Worm (Caenorhabditis elegans) whole organism, L1 larva: Measurements from ENCODE around the gene R09D1.14.
A peak's percentile ranks its signal among the peaks of the same experiment; 100 is the strongest.
"Not testable (repeated sequence)": the region's sequence is repeated elsewhere in the genome, so short reads cannot be mapped to it uniquely, and the experiment has no call there.

Experiments used
- C34B4.2 ChIP-seq: sonication (generic microtip); optimal IDR thresholded peaks from 2 replicates; lab custom pipeline; 2017; ENCODE audit warnings: mild to moderate bottlenecking, missing genetic modification characterization, missing compliant biosample characterization
- aha-1 ChIP-seq: fragments of 150-350 bp; optimal IDR thresholded peaks from 2 replicates; lab custom pipeline; 2014; ENCODE audit warnings: missing biosample characterization, missing genetic modification characterization
- alr-1 ChIP-seq: fragments of 200-800 bp; sonication (Bioruptor generic); optimal IDR thresholded peaks from 2 replicates; lab custom pipeline; 2018; ENCODE audit warnings: borderline replicate concordance, mild to moderate bottlenecking, missing genetic modification characterization, missing compliant biosample characterization
- aly-2 ChIP-seq: fragments of 150-350 bp; optimal IDR thresholded peaks from 2 replicates; lab custom pipeline; 2014; ENCODE audit warnings: missing biosample characterization, missing genetic modification characterization
- blmp-1 ChIP-seq: fragments of 150-350 bp; optimal IDR thresholded peaks from 2 replicates; lab custom pipeline; 2014; ENCODE audit warnings: missing biosample characterization, missing genetic modification characterization
- ceh-63 ChIP-seq: fragments of 200-800 bp; sonication (Bioruptor generic); optimal IDR thresholded peaks from 2 replicates; lab custom pipeline; 2018; ENCODE audit warnings: mild to moderate bottlenecking, missing genetic modification characterization, missing compliant biosample characterization
- ceh-8 ChIP-seq: fragments of 200-800 bp; sonication (Bioruptor generic); optimal IDR thresholded peaks from 2 replicates; lab custom pipeline; 2018; ENCODE audit warnings: mild to moderate bottlenecking, missing genetic modification characterization, moderate library complexity, missing compliant biosample characterization
- dpl-1 ChIP-seq, 3 experiments: fragments of 150-350 bp in 2 of 3; sonication (generic microtip) in 1 of 3; optimal IDR thresholded peaks; 2 replicates each; lab custom pipeline; 2014 to 2017; ENCODE audit warnings: missing biosample characterization in 3 of 3, missing genetic modification characterization in 3 of 3, missing genetic modification reagents in 3 of 3
- efl-1 ChIP-seq, 4 experiments: fragments of 150-350 bp; optimal IDR thresholded peaks in 3 of 4; peaks in 1 of 4; 1 replicate in 1 of 4; 2 replicates in 3 of 4; lab custom pipeline; 2014; ENCODE audit warnings: missing biosample characterization in 2 of 4, missing genetic modification characterization in 2 of 4, missing genetic modification reagents in 2 of 4
- efl-3 ChIP-seq: fragments of 200-800 bp; sonication (Bioruptor generic); optimal IDR thresholded peaks from 2 replicates; lab custom pipeline; 2018; ENCODE audit warnings: mild to moderate bottlenecking, missing genetic modification characterization, missing compliant biosample characterization
- egl-27 ChIP-seq, 2 experiments: fragments of 150-350 bp in 1 of 2; sonication (generic microtip); optimal IDR thresholded peaks; 3 replicates each; lab custom pipeline; 2017 to 2018; ENCODE audit warnings: missing biosample characterization in 2 of 2, missing genetic modification characterization in 2 of 2, missing genetic modification reagents in 2 of 2
- elt-2 ChIP-seq: sonication (generic microtip); optimal IDR thresholded peaks from 2 replicates; lab custom pipeline; 2016; ENCODE audit warnings: missing genetic modification characterization, mild to moderate bottlenecking, inconsistent platforms, missing compliant biosample characterization, missing genetic modification reagents
- elt-3 ChIP-seq, 6 experiments: fragments of 150-350 bp in 1 of 6; sonication (generic microtip); optimal IDR thresholded peaks; 2 replicates each; lab custom pipeline; 2017 to 2018; ENCODE audit warnings: missing biosample characterization in 6 of 6, missing genetic modification characterization in 6 of 6, inconsistent platforms in 1 of 6
- ets-5 ChIP-seq: fragments of 200-800 bp; sonication (Bioruptor generic); IDR thresholded peaks from 2 replicates; pipeline ENCODE4 v1.3.6; 2022; ENCODE audit warnings: missing genetic modification characterization, missing compliant biosample characterization
- fkh-8 ChIP-seq: sonication (generic microtip); optimal IDR thresholded peaks from 2 replicates; lab custom pipeline; 2016; ENCODE audit warnings: mild to moderate bottlenecking, missing genetic modification characterization, missing compliant biosample characterization
- grh-1 ChIP-seq: fragments of 200-800 bp; sonication (Bioruptor generic); IDR thresholded peaks from 2 replicates; pipeline ENCODE4 v1.3.6; 2022; ENCODE audit warnings: missing genetic modification reagents, missing genetic modification characterization, missing compliant biosample characterization
- hlh-17 ChIP-seq: fragments of 200-800 bp; sonication (Bioruptor generic); optimal IDR thresholded peaks from 2 replicates; lab custom pipeline; 2018; ENCODE audit warnings: missing genetic modification characterization, mild to moderate bottlenecking, missing compliant biosample characterization, moderate library complexity, borderline replicate concordance
- irx-1 ChIP-seq: sonication (generic microtip); optimal IDR thresholded peaks from 2 replicates; lab custom pipeline; 2016; ENCODE audit warnings: missing genetic modification characterization, missing compliant biosample characterization
- isw-1 ChIP-seq: fragments of 200-800 bp; sonication (Bioruptor generic); IDR thresholded peaks from 2 replicates; pipeline ENCODE4 v1.3.6; 2022; ENCODE audit warnings: missing genetic modification characterization, missing compliant biosample characterization
- lin-15B ChIP-seq: fragments of 150-350 bp; sonication (generic microtip); optimal IDR thresholded peaks from 3 replicates; lab custom pipeline; 2014; ENCODE audit warnings: missing biosample characterization, missing genetic modification characterization
- lin-39 ChIP-seq: fragments of 150-350 bp; optimal IDR thresholded peaks from 2 replicates; lab custom pipeline; 2014; ENCODE audit warnings: missing biosample characterization, missing genetic modification reagents, missing genetic modification characterization
- lir-3 ChIP-seq: sonication (generic microtip); optimal IDR thresholded peaks from 2 replicates; lab custom pipeline; 2016; ENCODE audit warnings: mild to moderate bottlenecking, missing genetic modification characterization, moderate library complexity, missing compliant biosample characterization; ENCODE audit not compliant: poor library complexity
- nhr-20 ChIP-seq: sonication (generic microtip); optimal IDR thresholded peaks from 2 replicates; lab custom pipeline; 2016; ENCODE audit warnings: mild to moderate bottlenecking, missing genetic modification characterization, missing compliant biosample characterization
- nhr-47 ChIP-seq: sonication (generic microtip); optimal IDR thresholded peaks from 2 replicates; lab custom pipeline; 2016; ENCODE audit warnings: mild to moderate bottlenecking, missing genetic modification characterization, moderate library complexity, missing compliant biosample characterization
- nhr-77 ChIP-seq: fragments of 150-350 bp; optimal IDR thresholded peaks from 2 replicates; lab custom pipeline; 2014; ENCODE audit warnings: missing biosample characterization, missing genetic modification characterization
- nhr-90 ChIP-seq: sonication (generic microtip); optimal IDR thresholded peaks from 2 replicates; lab custom pipeline; 2016; ENCODE audit warnings: mild to moderate bottlenecking, missing genetic modification characterization, missing compliant biosample characterization; ENCODE audit not compliant: poor library complexity
- rnt-1 ChIP-seq: sonication (generic microtip); optimal IDR thresholded peaks from 2 replicates; lab custom pipeline; 2016; ENCODE audit warnings: mild to moderate bottlenecking, missing genetic modification characterization, moderate library complexity, missing compliant biosample characterization
- skn-1 ChIP-seq: fragments of 150-350 bp; optimal IDR thresholded peaks from 2 replicates; lab custom pipeline; 2014; ENCODE audit warnings: missing biosample characterization, missing genetic modification characterization
- snpc-4 ChIP-seq: fragments of 150-350 bp; optimal IDR thresholded peaks from 2 replicates; lab custom pipeline; 2014; ENCODE audit warnings: missing biosample characterization, missing genetic modification characterization
- sup-37 ChIP-seq: fragments of 200-800 bp; sonication (Bioruptor generic); optimal IDR thresholded peaks from 2 replicates; lab custom pipeline; 2018; ENCODE audit warnings: mild to moderate bottlenecking, missing genetic modification characterization, missing compliant biosample characterization
- swsn-7 ChIP-seq: sonication (generic microtip); optimal IDR thresholded peaks from 2 replicates; lab custom pipeline; 2016; ENCODE audit warnings: missing genetic modification characterization, missing compliant biosample characterization
- tlp-1 ChIP-seq: fragments of 150-350 bp; optimal IDR thresholded peaks from 2 replicates; lab custom pipeline; 2014; ENCODE audit warnings: missing biosample characterization, missing genetic modification characterization
- unc-130 ChIP-seq: fragments of 150-350 bp; optimal IDR thresholded peaks from 2 replicates; lab custom pipeline; 2017; ENCODE audit warnings: missing biosample characterization, missing genetic modification characterization, inconsistent platforms
- unc-62 ChIP-seq: fragments of 150-350 bp; optimal IDR thresholded peaks from 2 replicates; lab custom pipeline; 2014; ENCODE audit warnings: missing biosample characterization, missing genetic modification reagents, missing genetic modification characterization
- vab-15 ChIP-seq: sonication (generic microtip); optimal IDR thresholded peaks from 2 replicates; lab custom pipeline; 2017; ENCODE audit warnings: missing genotype, mild to moderate bottlenecking, missing genetic modification characterization, missing compliant biosample characterization
- zip-4 ChIP-seq: fragments of 200-800 bp; sonication (Bioruptor generic); optimal IDR thresholded peaks from 2 replicates; lab custom pipeline; 2018; ENCODE audit warnings: mild to moderate bottlenecking, missing genetic modification characterization, moderate library complexity, missing compliant biosample characterization
- ztf-11 ChIP-seq, 2 experiments: sonication (generic microtip); optimal IDR thresholded peaks; 2 replicates each; lab custom pipeline; 2016 to 2017; ENCODE audit warnings: missing genetic modification characterization in 2 of 2, missing biosample characterization in 1 of 2, missing compliant biosample characterization in 1 of 2

Gene R09D1.14

DNA sequence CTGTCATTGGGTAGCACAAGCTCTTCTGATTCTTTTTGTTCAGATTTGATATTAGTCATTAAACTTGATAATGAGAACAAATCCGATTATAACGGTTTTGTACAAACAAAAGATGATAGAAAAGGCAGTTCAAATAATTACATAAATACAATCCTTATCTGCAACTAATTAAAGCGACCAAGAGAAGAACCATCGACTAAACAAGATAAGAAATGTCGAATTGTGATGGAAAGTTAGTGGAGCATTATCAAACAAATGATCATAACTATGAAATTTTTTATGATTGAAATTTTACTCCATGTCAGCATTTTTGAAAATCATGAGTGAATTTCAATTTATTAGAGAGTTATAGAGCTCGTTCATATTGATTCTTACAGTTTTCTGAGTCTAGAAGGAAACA is 9.1 kb upstream of the R09D1.14 start, which contains the start of gene chil-23:
Gene chil-23, minus strand, starts transcription at position 198 of the 400 bp plus-strand sequence.
- no peak for TF ChIP-seq tlp-1 (tag; lab: Kevin White, UChicago)
- TF ChIP-seq isw-1 (GFP tag; lab: Robert Waterston, UW) = no peak
- TF ChIP-seq blmp-1 (tag; lab: Kevin White, UChicago) = no peak
- no peak for TF ChIP-seq sup-37 (GFP tag; lab: Kevin White, UChicago)
- TF ChIP-seq C34B4.2 (tag; lab: Kevin White, UChicago) = no peak
- TF ChIP-seq egl-27 (tag; optimal IDR thresholded peaks at IDR 0.05; lab: Kevin White, UChicago) = no peak
- TF ChIP-seq nhr-20 = peak; percentile 17
- TF ChIP-seq nhr-47 (tag; lab: Kevin White, UChicago) = no peak
- TF ChIP-seq nhr-90 (tag; lab: Kevin White, UChicago) = no peak
- TF ChIP-seq zip-4 = no peak
- TF ChIP-seq ztf-11 (tag; optimal IDR thresholded peaks at IDR 0.05; lab: Kevin White, UChicago) = no peak
- no peak for TF ChIP-seq swsn-7 (tag; lab: Kevin White, UChicago)
- no peak for TF ChIP-seq hlh-17
- TF ChIP-seq elt-2 = peak; percentile 95
- TF ChIP-seq lin-15B (tag; lab: Kevin White, UChicago) = no peak

DNA sequence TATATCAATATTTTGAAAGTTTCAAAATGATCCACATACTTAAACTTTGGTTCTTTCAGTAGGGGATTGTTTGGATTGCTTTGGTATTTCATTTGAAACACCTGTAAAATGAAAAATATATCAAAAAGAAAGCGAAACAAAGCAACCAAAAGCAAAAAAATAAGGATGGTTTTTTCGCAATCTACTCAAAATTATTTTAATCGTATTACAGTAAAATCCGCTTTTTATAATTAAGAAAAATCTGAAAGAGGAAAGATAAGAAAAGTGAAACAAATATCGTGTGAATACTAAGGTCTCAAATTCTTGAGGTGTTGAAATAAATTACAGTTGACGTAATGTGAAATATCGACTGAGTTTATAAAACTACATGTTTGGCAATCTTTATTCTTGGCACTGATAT is 6.7 kb upstream of the R09D1.14 start, which contains the start of gene chil-22:
Gene chil-22, minus strand, starts transcription at position 101 of the 400 bp plus-strand sequence.
- TF ChIP-seq skn-1 (tag; lab: Kevin White, UChicago) (no peak), irx-1 (no peak), efl-1 (optimal IDR thresholded peaks at IDR 0.05; lab: Kevin White, UChicago) (no peak), efl-1 (GFP tag; optimal IDR thresholded peaks at IDR 0.05 in 1 of 2; lab: Kevin White, UChicago) (no peak), lin-39 (tag; lab: Kevin White, UChicago) (no peak), unc-130 (no peak), aly-2 (no peak), ceh-8 (GFP tag; lab: Kevin White, UChicago) (no peak), efl-3 (no peak), unc-62 (GFP tag; lab: Kevin White, UChicago) (no peak), lin-15B (tag; lab: Kevin White, UChicago) (no peak), elt-3 (tag; optimal IDR thresholded peaks at IDR 0.05; lab: Kevin White, UChicago) (no peak), grh-1 (GFP tag; lab: Robert Waterston, UW) (no peak), ceh-63 (GFP tag; lab: Kevin White, UChicago) (no peak), vab-15 (tag; lab: Kevin White, UChicago) (no peak), aha-1 (tag; lab: Kevin White, UChicago) (no peak), alr-1 (tag; lab: Kevin White, UChicago) (no peak), dpl-1 (GFP tag; optimal IDR thresholded peaks at IDR 0.05; lab: Kevin White, UChicago) (no peak), snpc-4 (tag; lab: Kevin White, UChicago) (no peak), fkh-8 (no peak), lir-3 (tag; lab: Kevin White, UChicago) (no peak)

DNA sequence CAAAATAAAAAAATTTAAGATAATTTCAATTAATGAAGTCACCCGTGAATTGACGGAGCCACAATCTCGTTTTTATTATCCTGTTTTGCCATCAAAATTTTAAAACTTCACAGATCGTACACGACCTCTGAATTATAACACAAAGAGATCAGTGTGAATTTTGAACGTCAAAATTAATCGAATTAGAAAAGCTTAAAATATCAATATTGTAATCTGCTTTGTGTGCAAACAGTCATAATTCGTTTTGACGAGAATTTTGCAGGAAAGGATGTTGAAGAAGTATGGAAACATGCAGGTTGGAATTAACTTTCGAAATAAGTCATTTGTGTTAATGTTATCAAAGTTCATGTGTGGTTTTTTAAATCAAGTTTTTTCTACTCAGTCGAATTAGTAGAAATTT is 2.5 kb upstream of the R09D1.14 start, which contains the start of gene chil-21:
Gene chil-21, minus strand, starts transcription at position 101 of the 400 bp plus-strand sequence.
- TF ChIP-seq rnt-1 (tag; lab: Kevin White, UChicago); ets-5 (GFP tag; lab: Robert Waterston, UW); nhr-77: not testable (repeated sequence)
